Fruit fly (Drosophila melanogaster): ENCODE results near the gene CG31546.

The CG31546 gene

DNA sequence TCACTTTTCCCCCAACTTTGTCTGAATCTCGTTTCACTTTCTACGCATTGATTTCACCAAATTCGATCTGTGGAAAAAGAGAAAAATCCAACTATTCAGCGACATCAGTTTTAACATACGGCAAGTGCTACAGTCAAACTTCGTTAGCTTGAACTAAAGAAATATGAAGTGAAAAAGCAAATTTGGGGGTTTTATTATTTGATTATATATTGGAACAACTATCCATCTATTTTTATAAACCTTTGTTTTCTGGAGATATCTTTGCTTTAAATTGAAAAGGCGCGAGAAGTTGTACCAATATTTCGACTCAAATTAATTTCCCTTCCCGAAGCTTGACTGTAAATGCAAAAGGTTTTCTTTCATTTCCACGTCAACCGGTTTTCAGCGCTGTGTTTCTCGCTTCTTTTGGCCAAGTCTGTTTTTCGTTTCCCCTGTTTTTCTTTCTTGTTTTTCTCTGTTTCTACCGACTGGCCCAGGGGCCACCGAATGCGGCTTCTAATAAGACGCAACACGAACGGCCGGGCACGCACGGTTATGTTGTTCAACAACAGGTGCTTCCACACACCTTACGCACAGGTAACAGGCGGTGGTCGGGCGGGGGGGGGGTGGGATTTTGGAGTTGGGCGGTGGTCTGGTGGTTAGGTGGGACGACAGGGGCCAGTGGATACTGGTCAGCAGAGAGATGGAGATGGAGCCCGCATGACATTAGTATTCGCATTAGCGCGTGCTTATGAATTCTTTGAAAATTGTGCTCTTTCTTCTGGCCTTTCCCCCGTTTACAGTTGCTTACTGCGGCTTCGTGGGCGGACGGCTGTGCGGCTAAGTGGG, 47.7 kb upstream of the CG31546 start (continued):
- no peak for TF ChIP-seq fd3F (GFP tag; optimal IDR thresholded peaks at IDR 0.05)
- peak; percentile 36; the same call in 1 of the 2 replicates for TF ChIP-seq CG32772 (GFP tag; IDR thresholded peaks at IDR 0.05)
- TF ChIP-seq CG10543 (GFP tag; optimal IDR thresholded peaks at IDR 0.05) = no peak
- TF ChIP-seq crp (GFP tag; optimal IDR thresholded peaks at IDR 0.05) = no peak
- no peak for TF ChIP-seq CG14050 (GFP tag; IDR thresholded peaks at IDR 0.05)
- TF ChIP-seq CG12391 (tag; optimal IDR thresholded peaks at IDR 0.05) = peak; percentile 78
- TF ChIP-seq MESR4 (GFP tag; optimal IDR thresholded peaks at IDR 0.05) = no peak
- peak; percentile 68 for TF ChIP-seq CoRest (tag; optimal IDR thresholded peaks at IDR 0.05)
- TF ChIP-seq zen (tag; optimal IDR thresholded peaks at IDR 0.05) = no peak
- peak; percentile 69 for TF ChIP-seq fd96Cb (tag; optimal IDR thresholded peaks at IDR 0.05)
- no peak for TF ChIP-seq Trl (optimal IDR thresholded peaks at IDR 0.05)
- peak; percentile 8 for TF ChIP-seq Trl (GFP tag; optimal IDR thresholded peaks at IDR 0.05)
- peak; percentile 40 for TF ChIP-seq CG4707 (GFP tag; optimal IDR thresholded peaks at IDR 0.05)
- TF ChIP-seq Med (GFP tag) = peak; percentile 81
- TF ChIP-seq CG7271 (tag; optimal IDR thresholded peaks at IDR 0.05) = no peak
- peak; percentile 14 for TF ChIP-seq twi (tag; optimal IDR thresholded peaks at IDR 0.05)
- peak; percentile 78 for TF ChIP-seq CG1529 (GFP tag; optimal IDR thresholded peaks at IDR 0.05)
- no peak for TF ChIP-seq HmgZ (tag; optimal IDR thresholded peaks at IDR 0.05)
- TF ChIP-seq Ets65A (GFP tag) = no peak
- peak; percentile 24 for TF ChIP-seq CG18476 (GFP tag; optimal IDR thresholded peaks at IDR 0.05)
- TF ChIP-seq oc (tag; optimal IDR thresholded peaks at IDR 0.05) = peak; percentile 63
- TF ChIP-seq NC2α (GFP tag; optimal IDR thresholded peaks at IDR 0.05) = no peak
- TF ChIP-seq Drgx (GFP tag; IDR thresholded peaks at IDR 0.05) = peak; percentile 84
- TF ChIP-seq jumu (GFP tag; optimal IDR thresholded peaks at IDR 0.05) = peak; percentile 36
- TF ChIP-seq Hsf (GFP tag; optimal IDR thresholded peaks at IDR 0.05) = peak; percentile 59
- peak; percentile 59 for TF ChIP-seq CG2202 (tag; optimal IDR thresholded peaks at IDR 0.05)
- no peak for TF ChIP-seq CG10321 (GFP tag; IDR thresholded peaks at IDR 0.05)
- TF ChIP-seq pzg (GFP tag; optimal IDR thresholded peaks at IDR 0.05) = no peak
- no peak for TF ChIP-seq luna (GFP tag; optimal IDR thresholded peaks at IDR 0.05)
- peak; percentile 85 for TF ChIP-seq Xrp1 (GFP tag; IDR thresholded peaks at IDR 0.05)
- peak; percentile 41 for TF ChIP-seq bab2 (GFP tag; optimal IDR thresholded peaks at IDR 0.05)
- TF ChIP-seq NFAT (GFP tag; IDR thresholded peaks at IDR 0.05) = no peak
- no peak for TF ChIP-seq Dfd (GFP tag; optimal IDR thresholded peaks at IDR 0.05)
- peak; percentile 77 for TF ChIP-seq D19A (tag; optimal IDR thresholded peaks at IDR 0.05)
- TF ChIP-seq Dip2 (GFP tag; IDR thresholded peaks at IDR 0.05) = no peak
- TF ChIP-seq CG11456 (GFP tag; IDR thresholded peaks at IDR 0.05) = no peak
- peak; percentile 86 for TF ChIP-seq CG2712 (tag; optimal IDR thresholded peaks at IDR 0.05)
- TF ChIP-seq tx (GFP tag; optimal IDR thresholded peaks at IDR 0.05) = no peak
- TF ChIP-seq CG15269 (tag; optimal IDR thresholded peaks at IDR 0.05) = no peak
- no peak; the same call in 1 of the 2 replicates for TF ChIP-seq ara (GFP tag; IDR thresholded peaks at IDR 0.05)
- TF ChIP-seq Hey (tag; optimal IDR thresholded peaks at IDR 0.05) = no peak
- peak; percentile 72 for TF ChIP-seq CG15601 (tag; optimal IDR thresholded peaks at IDR 0.05)
- no peak for TF ChIP-seq Nf-YA (GFP tag; IDR thresholded peaks at IDR 0.05)
- peak; percentile 70 for TF ChIP-seq Xbp1 (GFP tag; optimal IDR thresholded peaks at IDR 0.05)
- TF ChIP-seq ewg (GFP tag; optimal IDR thresholded peaks at IDR 0.05) = peak; percentile 54
- peak; percentile 13 to 60 for TF ChIP-seq chif (GFP tag; optimal IDR thresholded peaks at IDR 0.05)
- TF ChIP-seq dysf (GFP tag; IDR thresholded peaks at IDR 0.05) = peak; percentile 61; the same call in 2 of the 3 replicates
- TF ChIP-seq prd (optimal IDR thresholded peaks at IDR 0.05) = no peak
- TF ChIP-seq prd (GFP tag; IDR thresholded peaks at IDR 0.05) = peak; percentile 50; the same call in 2 of the 3 replicates
- peak; percentile 61 for TF ChIP-seq pum (GFP tag; optimal IDR thresholded peaks at IDR 0.05)
